Worm (Caenorhabditis elegans) whole organism, young adult: ENCODE results near the gene F38G1.3.

Experiments
- B0019.2 ChIP-seq: fragments of 200-800 bp; sonication (Bioruptor generic); conservative IDR thresholded peaks from 2 replicates; pipeline ENCODE4 v1.3.6; 2022; ENCODE audit warnings: missing genetic modification reagents, missing genetic modification characterization, missing compliant biosample characterization
- lin-35 ChIP-seq, 3 experiments: fragments of 150-350 bp in 2 of 3; sonication (generic microtip) in 1 of 3; optimal IDR thresholded peaks; 2 replicates each; lab custom pipeline; 2014 to 2018; ENCODE audit warnings: missing biosample characterization in 3 of 3, missing genetic modification characterization in 3 of 3, missing genetic modification reagents in 3 of 3
- nfya-2 ChIP-seq: fragments of 200-800 bp; sonication (Bioruptor generic); IDR thresholded peaks from 2 replicates; pipeline ENCODE4 v1.3.6; 2022; ENCODE audit warnings: missing genetic modification reagents, missing genetic modification characterization, missing compliant biosample characterization
- nhr-90 ChIP-seq: sonication (generic microtip); optimal IDR thresholded peaks from 2 replicates; lab custom pipeline; 2016; ENCODE audit warnings: missing genotype, mild to moderate bottlenecking, missing genetic modification characterization, missing compliant biosample characterization
- unc-62 ChIP-seq: fragments of 150-350 bp; optimal IDR thresholded peaks from 2 replicates; lab custom pipeline; 2014; ENCODE audit warnings: missing biosample characterization, missing genetic modification reagents, missing genetic modification characterization

- TF ChIP-seq lin-35 (GFP tag; optimal IDR thresholded peaks at IDR 0.05; lab: Kevin White, UChicago) (no peak), nfya-2 (GFP tag; lab: Robert Waterston, UW) (no peak), unc-62 (GFP tag; lab: Kevin White, UChicago) (no peak), B0019.2 (GFP tag; lab: Robert Waterston, UW) (no peak), nhr-90 (tag; lab: Kevin White, UChicago) (no peak)
Measured at ce11 chrX:461623-462022, 14.7 kb upstream of the F38G1.3 start.
